Worm (Caenorhabditis elegans): ENCODE results near the gene sri-34.
"Not testable (repeated sequence)": the region's sequence is repeated elsewhere in the genome, so short reads cannot be mapped to it uniquely, and the experiment has no call there.

sri-34 gene

ce11 chrII:3201242-3201641, 42.4 kb upstream of the sri-34 start, which contains the start of gene sri-48:
TSS of gene sri-48 (minus strand) at chrII:3201342.
- TF ChIP-seq nhr-28, ztf-11, ceh-16 (tag; optimal IDR thresholded peaks at IDR 0.05): not testable (repeated sequence)

ce11 chrII:3198998-3199397, 40.1 kb upstream of the sri-34 start, which contains the start of gene sri-51:
TSS of gene sri-51 (minus strand) at chrII:3199098.
- no peak for TF ChIP-seq ZK546.5 (tag; optimal IDR thresholded peaks at IDR 0.05)
- TF ChIP-seq elt-3 (tag; optimal IDR thresholded peaks at IDR 0.05) = no peak
- TF ChIP-seq lin-39 (tag; optimal IDR thresholded peaks at IDR 0.05) = no peak
- TF ChIP-seq elt-2 (tag; optimal IDR thresholded peaks at IDR 0.05) = no peak
- no peak for TF ChIP-seq nhr-11 (tag; optimal IDR thresholded peaks at IDR 0.05)
- TF ChIP-seq unc-62 (GFP tag; optimal IDR thresholded peaks at IDR 0.05) = no peak
- no peak for TF ChIP-seq eor-1 (tag; optimal IDR thresholded peaks at IDR 0.05)
- TF ChIP-seq skn-1 (tag; optimal IDR thresholded peaks at IDR 0.05) = no peak
- no peak for TF ChIP-seq ceh-28 (tag; optimal IDR thresholded peaks at IDR 0.05)
- TF ChIP-seq nhr-77 (tag; optimal IDR thresholded peaks at IDR 0.05) = no peak
- no peak for TF ChIP-seq elt-1 (tag; optimal IDR thresholded peaks at IDR 0.05)
- TF ChIP-seq nhr-12 (tag; optimal IDR thresholded peaks at IDR 0.05) = no peak
- no peak for TF ChIP-seq ceh-9 (tag; optimal IDR thresholded peaks at IDR 0.05)
- no peak for TF ChIP-seq lin-15B (tag; optimal IDR thresholded peaks at IDR 0.05)

- TF ChIP-seq jun-1 (tag; optimal IDR thresholded peaks at IDR 0.05) = no peak
- no peak for TF ChIP-seq daf-12 (tag; optimal IDR thresholded peaks at IDR 0.05)
- no peak for TF ChIP-seq tbx-2 (tag; optimal IDR thresholded peaks at IDR 0.05)
- no peak for TF ChIP-seq ama-1 (optimal IDR thresholded peaks at IDR 0.05)
- TF ChIP-seq pha-4 (tag; optimal IDR thresholded peaks at IDR 0.05) = no peak
- TF ChIP-seq skn-1 (tag; optimal IDR thresholded peaks at IDR 0.05) = no peak
- TF ChIP-seq nhr-77 (tag; optimal IDR thresholded peaks at IDR 0.05) = no peak
- no peak for TF ChIP-seq nhr-12 (tag; optimal IDR thresholded peaks at IDR 0.05)
- TF ChIP-seq unc-39 (tag; optimal IDR thresholded peaks at IDR 0.05) = no peak
- no peak for TF ChIP-seq mml-1 (tag; optimal IDR thresholded peaks at IDR 0.05)
- TF ChIP-seq ZK546.5 (tag; optimal IDR thresholded peaks at IDR 0.05) = no peak
- no peak for TF ChIP-seq zag-1 (tag; optimal IDR thresholded peaks at IDR 0.05)
- no peak for TF ChIP-seq nhr-76 (tag; optimal IDR thresholded peaks at IDR 0.05)
- TF ChIP-seq hmg-11 (tag; optimal IDR thresholded peaks at IDR 0.05) = no peak
- no peak for TF ChIP-seq lin-39 (tag; optimal IDR thresholded peaks at IDR 0.05)
- no peak for TF ChIP-seq nhr-23 (tag; optimal IDR thresholded peaks at IDR 0.05)
- TF ChIP-seq nhr-28 (tag; optimal IDR thresholded peaks at IDR 0.05) = no peak
- no peak for TF ChIP-seq R02D3.7 (tag; optimal IDR thresholded peaks at IDR 0.05)
Measured at ce11 chrII:3196966-3197365, 38.1 kb upstream of the sri-34 start, which contains the start of gene gcy-15. TSS of gene gcy-15 (minus strand) at chrII:3197066.

DNA sequence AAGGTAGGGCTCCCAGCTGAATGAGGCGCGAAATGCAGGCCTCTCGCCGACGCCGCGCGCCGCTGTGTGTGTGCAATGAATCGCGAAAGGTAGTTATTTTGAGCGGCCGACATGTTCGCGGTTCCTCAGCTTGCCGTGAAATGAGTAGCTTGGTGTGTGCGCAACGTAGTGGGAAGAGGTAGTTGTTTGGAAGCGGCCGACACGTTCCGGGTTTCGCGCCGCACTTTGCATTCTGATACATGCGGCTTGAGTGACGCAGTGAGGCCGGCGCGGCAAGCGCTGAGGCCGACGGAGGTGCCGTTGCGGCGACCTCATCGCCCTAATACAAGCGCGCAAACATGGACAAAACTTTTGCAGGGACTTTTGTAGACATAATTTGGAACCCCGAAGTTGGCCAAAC, 36.9 kb upstream of the sri-34 start:
- TF ChIP-seq fkh-2 (tag; optimal IDR thresholded peaks at IDR 0.05) (no peak), R02D3.7 (tag; optimal IDR thresholded peaks at IDR 0.05) (no peak), mdl-1 (tag; optimal IDR thresholded peaks at IDR 0.05) (no peak), tbx-2 (tag; optimal IDR thresholded peaks at IDR 0.05) (no peak)

DNA sequence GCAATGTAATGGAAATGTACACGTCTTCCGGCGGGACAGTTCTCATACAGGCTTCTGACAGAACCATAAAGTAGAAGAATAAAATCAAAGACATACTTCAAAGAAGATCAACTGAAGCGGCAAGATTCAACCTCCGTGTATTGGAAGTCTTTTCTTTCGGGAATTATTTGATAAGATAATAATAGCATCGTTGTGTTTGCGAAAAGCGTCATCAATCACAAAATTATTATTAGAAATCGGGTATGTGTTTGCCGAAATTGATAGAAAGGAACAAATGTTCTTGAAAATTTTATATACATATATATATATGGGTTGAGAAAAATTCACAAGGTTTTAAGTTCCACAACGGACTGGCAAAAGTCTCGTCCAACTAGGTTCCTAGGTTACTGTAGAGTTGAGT, 32.7 kb upstream of the sri-34 start, which contains the start of gene Y27F2A.9:
Y27F2A.9 (minus strand) TSS at position 101 of the 400 bp plus-strand sequence.
- TF ChIP-seq fkh-2, fos-1, nhr-237 (tag; optimal IDR thresholded peaks at IDR 0.05): not testable (repeated sequence)

DNA sequence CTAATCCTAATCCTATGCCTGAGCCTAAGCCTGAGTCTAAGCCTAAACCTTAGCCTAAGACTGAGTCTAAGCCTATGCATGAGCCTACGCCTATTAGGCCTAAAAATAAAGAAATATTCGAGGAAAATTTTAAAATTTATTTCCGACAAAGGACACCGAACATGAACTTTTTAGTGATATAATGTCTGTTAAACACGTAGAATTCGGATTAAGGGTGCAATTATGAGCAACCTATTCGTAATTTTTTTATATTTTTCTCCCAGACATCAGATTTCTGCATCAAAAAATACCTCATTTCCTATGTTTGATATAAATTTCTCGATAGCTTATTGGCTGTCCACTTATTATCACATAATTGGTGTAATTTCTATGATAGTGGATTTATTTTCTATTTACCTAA, 30.2 kb upstream of the sri-34 start, which contains the start of gene Y27F2A.11:
Y27F2A.11 (plus strand) TSS at position 301 of the 400 bp plus-strand sequence.
- TF ChIP-seq fos-1 (tag; optimal IDR thresholded peaks at IDR 0.05); sea-2 (GFP tag; optimal IDR thresholded peaks at IDR 0.05); pha-4 (tag; optimal IDR thresholded peaks at IDR 0.05): not testable (repeated sequence)
